Worm (Caenorhabditis elegans) whole organism, L4 larva: Measurements from ENCODE around the gene C50F4.16.

Experiments
- dmd-6 ChIP-seq: fragments of 200-800 bp; sonication (Bioruptor generic); IDR thresholded peaks from 2 replicates; pipeline ENCODE4 v1.3.6; 2022; ENCODE audit warnings: missing genetic modification reagents, missing genetic modification characterization, missing compliant biosample characterization
- lin-29 ChIP-seq: fragments of 200-800 bp; sonication (Bioruptor generic); IDR thresholded peaks from 2 replicates; pipeline ENCODE4 v1.3.6; 2022; ENCODE audit warnings: missing genetic modification reagents, missing genetic modification characterization, missing compliant biosample characterization
- mdl-1 ChIP-seq, 2 experiments: fragments of 150-350 bp in 1 of 2; sonication (generic microtip) in 1 of 2; optimal IDR thresholded peaks; 2 replicates each; lab custom pipeline; 2014 to 2017; ENCODE audit warnings: missing biosample characterization in 2 of 2, missing genetic modification characterization in 2 of 2

DNA sequence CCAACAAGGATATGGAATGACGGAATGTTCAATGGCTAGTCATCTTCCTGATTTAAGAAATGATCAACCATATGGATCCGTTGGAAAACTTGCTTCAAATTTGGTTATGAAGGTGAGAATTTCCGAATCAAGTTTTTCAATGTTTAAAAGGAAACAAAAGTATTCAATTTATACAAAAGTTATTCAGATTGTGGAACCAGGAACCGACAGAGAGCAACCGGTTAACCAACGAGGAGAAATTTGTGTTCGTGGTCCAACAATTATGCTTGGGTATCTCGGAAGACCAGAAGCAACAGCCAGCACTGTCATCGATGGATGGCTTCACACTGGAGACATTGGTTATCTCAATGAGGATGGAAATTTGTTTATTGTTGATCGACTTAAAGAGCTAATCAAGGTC, 31.8 kb downstream of the C50F4.16 start:
- TF ChIP-seq mdl-1 (tag; optimal IDR thresholded peaks at IDR 0.05; lab: Kevin White, UChicago) (no peak), dmd-6 (GFP tag; lab: Robert Waterston, UW) (no peak), lin-29 (GFP tag; lab: Robert Waterston, UW) (no peak)
